Fruit fly (Drosophila melanogaster) whole organism, pupa: ENCODE data around the gene alien.

ENCODE experiments used
- CG10348 ChIP-seq: fragments of 200-800 bp; sonication (Bioruptor generic); IDR thresholded peaks from 2 replicates; pipeline ENCODE4 v1.3.6; 2022; ENCODE audit warnings: missing biosample characterization, missing genetic modification characterization
- CG17806 ChIP-seq: fragments of 200-800 bp; sonication (Bioruptor generic); optimal IDR thresholded peaks from 2 replicates; lab custom pipeline; 2018; ENCODE audit warnings: missing biosample characterization, mild to moderate bottlenecking, missing genetic modification characterization, moderate library complexity

- no peak for TF ChIP-seq CG10348 (GFP tag; lab: Robert Waterston, UW)
- no peak for TF ChIP-seq CG17806 (tag; lab: Kevin White, UChicago)
Observed at dm6 chr2L:9013968-9014367, 16.8 kb upstream of the alien start, which contains the start of gene Rcd-1r.
